Fruit fly (Drosophila melanogaster) whole organism, embryonic: ENCODE data around the gene dachs.

Experiments
- Asciz ChIP-seq: fragments of 200-800 bp; sonication (Bioruptor generic); optimal IDR thresholded peaks from 2 replicates; lab custom pipeline; 2017; ENCODE audit warnings: missing biosample characterization, mild to moderate bottlenecking, missing genetic modification characterization, missing genetic modification reagents
- Atf-2 ChIP-seq: fragments of 200-800 bp; sonication (Bioruptor generic); optimal IDR thresholded peaks from 2 replicates; lab custom pipeline; 2016; ENCODE audit warnings: missing biosample characterization, missing genetic modification characterization
- Awh ChIP-seq: fragments of 200-800 bp; sonication (Bioruptor generic); IDR thresholded peaks from 2 replicates; pipeline ENCODE4, ENCODE4 v1.3.6; 2022; ENCODE audit warnings: missing biosample characterization, missing genetic modification characterization
- Bgb ChIP-seq: fragments of 200-800 bp; sonication (Bioruptor generic); IDR thresholded peaks from 2 replicates; pipeline ENCODE4 v1.3.6; 2022; ENCODE audit warnings: missing biosample characterization, missing genetic modification characterization; ENCODE audit not compliant: partially characterized antibody
- CG11504 ChIP-seq: fragments of 200-800 bp; sonication (Bioruptor generic); optimal IDR thresholded peaks from 3 replicates; lab custom pipeline; 2019; ENCODE audit warnings: missing biosample characterization, mild to moderate bottlenecking, missing genetic modification characterization, moderate library complexity
- CG11723 ChIP-seq: fragments of 200-800 bp; sonication (Bioruptor generic); optimal IDR thresholded peaks from 2 replicates; lab custom pipeline; 2017; ENCODE audit warnings: missing biosample characterization, mild to moderate bottlenecking, missing genetic modification characterization
- CG12769 ChIP-seq: fragments of 200-800 bp; sonication (Bioruptor generic); optimal IDR thresholded peaks from 2 replicates; lab custom pipeline; 2019; ENCODE audit warnings: missing biosample characterization, mild to moderate bottlenecking, missing genetic modification characterization, moderate library complexity
- CG14860 ChIP-seq: fragments of 200-800 bp; sonication (Bioruptor generic); IDR thresholded peaks from 3 replicates; pipeline ENCODE4 v1.3.6; 2022; ENCODE audit warnings: missing biosample characterization, missing genetic modification characterization; ENCODE audit not compliant: partially characterized antibody
- CG15479 ChIP-seq: fragments of 200-800 bp; sonication (Bioruptor generic); optimal IDR thresholded peaks from 3 replicates; lab custom pipeline; 2019; ENCODE audit warnings: missing biosample characterization, mild to moderate bottlenecking, missing genetic modification characterization, moderate library complexity
- CG18011 ChIP-seq: fragments of 200-800 bp; sonication (Bioruptor generic); optimal IDR thresholded peaks from 2 replicates; lab custom pipeline; 2017; ENCODE audit warnings: missing biosample characterization, missing genetic modification characterization, mild to moderate bottlenecking, moderate library complexity, missing genotype
- CG2116 ChIP-seq: fragments of 200-800 bp; sonication (Bioruptor generic); optimal IDR thresholded peaks from 3 replicates; lab custom pipeline; 2018; ENCODE audit warnings: missing biosample characterization, mild to moderate bottlenecking, missing genetic modification characterization
- CG2199 ChIP-seq: fragments of 200-800 bp; sonication (Bioruptor generic); IDR thresholded peaks from 3 replicates; pipeline ENCODE4 v1.3.6; 2022; ENCODE audit warnings: missing biosample characterization, missing genetic modification characterization
- CG32767 ChIP-seq: fragments of 200-800 bp; sonication (Bioruptor generic); IDR thresholded peaks from 2 replicates; pipeline ENCODE4 v1.3.6; 2022; ENCODE audit warnings: missing biosample characterization, missing genetic modification characterization
- CG6854 ChIP-seq: fragments of 200-800 bp; sonication (Bioruptor generic); optimal IDR thresholded peaks from 3 replicates; lab custom pipeline; 2017; ENCODE audit warnings: missing biosample characterization, mild to moderate bottlenecking, missing genetic modification characterization
- CG7963 ChIP-seq: fragments of 200-800 bp; sonication (Bioruptor generic); IDR thresholded peaks from 3 replicates; pipeline ENCODE4 v1.3.6; 2022; ENCODE audit warnings: missing biosample characterization, missing genetic modification characterization; ENCODE audit not compliant: partially characterized antibody
- CTCF ChIP-seq: fragments of 200-800 bp; sonication (Bioruptor generic); optimal IDR thresholded peaks from 2 replicates; lab custom pipeline; 2017; ENCODE audit warnings: missing biosample characterization, mild to moderate bottlenecking, missing genetic modification characterization, moderate library complexity
- Dll ChIP-seq: fragments of 200-800 bp; sonication (Bioruptor generic); IDR thresholded peaks from 4 replicates; pipeline ENCODE4 v1.3.6; 2022; ENCODE audit warnings: missing biosample characterization, missing genetic modification characterization; ENCODE audit not compliant: partially characterized antibody
- Drgx ChIP-seq: fragments of 200-800 bp; sonication (Bioruptor generic); IDR thresholded peaks from 2 replicates; pipeline ENCODE4 v1.3.6; 2022; ENCODE audit warnings: missing biosample characterization, missing genetic modification characterization
- Elba2 ChIP-seq: fragments of 200-800 bp; sonication (Bioruptor generic); optimal IDR thresholded peaks from 3 replicates; lab custom pipeline; 2016; ENCODE audit warnings: missing biosample characterization, missing genetic modification characterization
- Hr78 ChIP-seq, 2 experiments: fragments of 200-800 bp in 1 of 2; fragments of >200 bp in 1 of 2; sonication (Bioruptor generic) in 1 of 2; optimal IDR thresholded peaks; 2 replicates each; lab custom pipeline; 2017 to 2019; ENCODE audit warnings: missing biosample characterization in 2 of 2, missing genetic modification characterization in 2 of 2, mild to moderate bottlenecking in 1 of 2, moderate library complexity in 1 of 2
- Med ChIP-seq: fragments of 200-800 bp; sonication (Bioruptor generic); peaks from one replicate; lab custom pipeline; 2016; ENCODE audit warnings: missing biosample characterization, missing genetic modification characterization, mild to moderate bottlenecking, inconsistent platforms, moderate library complexity
- Meics ChIP-seq: fragments of 200-800 bp; sonication (Bioruptor generic); optimal IDR thresholded peaks from 2 replicates; lab custom pipeline; 2017; ENCODE audit warnings: missing biosample characterization, mild to moderate bottlenecking, missing genetic modification characterization
- Vsx1 ChIP-seq: fragments of 200-800 bp; sonication (Bioruptor generic); optimal IDR thresholded peaks from 2 replicates; lab custom pipeline; 2017; ENCODE audit warnings: missing biosample characterization, mild to moderate bottlenecking, missing genetic modification characterization, missing genetic modification reagents
- Xrp1 ChIP-seq: fragments of 200-800 bp; sonication (Bioruptor generic); IDR thresholded peaks from 2 replicates; pipeline ENCODE4 v1.3.6; 2022; ENCODE audit warnings: missing biosample characterization, missing genetic modification characterization
- ac ChIP-seq: fragments of 200-800 bp; sonication (Bioruptor generic); optimal IDR thresholded peaks from 3 replicates; lab custom pipeline; 2017; ENCODE audit warnings: missing biosample characterization, mild to moderate bottlenecking, missing genetic modification characterization
- bigmax ChIP-seq: fragments of 200-800 bp; sonication (Bioruptor generic); optimal IDR thresholded peaks from 2 replicates; lab custom pipeline; 2018; ENCODE audit warnings: missing biosample characterization, mild to moderate bottlenecking, missing genetic modification characterization
- cg ChIP-seq: fragments of 200-800 bp; sonication (Bioruptor generic); optimal IDR thresholded peaks from 3 replicates; lab custom pipeline; 2019; ENCODE audit warnings: missing biosample characterization, mild to moderate bottlenecking, missing genetic modification characterization, moderate library complexity
- corto ChIP-seq: fragments of 200-800 bp; sonication (Bioruptor generic); optimal IDR thresholded peaks from 2 replicates; lab custom pipeline; 2016; ENCODE audit warnings: missing biosample characterization, mild to moderate bottlenecking, missing genetic modification characterization, moderate library complexity
- dysf ChIP-seq: fragments of 200-800 bp; sonication (Bioruptor generic); IDR thresholded peaks from 3 replicates; pipeline ENCODE4 v1.3.6; 2022; ENCODE audit warnings: missing biosample characterization, missing genetic modification characterization
- exex ChIP-seq: fragments of 200-800 bp; sonication (Bioruptor generic); optimal IDR thresholded peaks from 4 replicates; lab custom pipeline; 2018; ENCODE audit warnings: missing biosample characterization, mild to moderate bottlenecking, missing genetic modification characterization, moderate library complexity
- ham ChIP-seq: fragments of 200-800 bp; sonication (Bioruptor generic); IDR thresholded peaks from 2 replicates; pipeline ENCODE4 v1.3.6; 2022; ENCODE audit warnings: missing biosample characterization, missing genetic modification characterization
- insv ChIP-seq, 2 experiments: fragments of 200-800 bp; sonication (Bioruptor generic); optimal IDR thresholded peaks; 3 replicates each; lab custom pipeline; 2016 to 2018; ENCODE audit warnings: missing biosample characterization in 2 of 2, missing genetic modification characterization in 2 of 2
- inv ChIP-seq: fragments of 200-800 bp; sonication (Bioruptor generic); IDR thresholded peaks from 2 replicates; pipeline ENCODE4 v1.3.6; 2022; ENCODE audit warnings: missing biosample characterization, missing genetic modification characterization; ENCODE audit not compliant: partially characterized antibody
- lmd ChIP-seq: fragments of 200-800 bp; sonication (Bioruptor generic); IDR thresholded peaks from 2 replicates; pipeline ENCODE4 v1.3.6; 2022; ENCODE audit warnings: missing biosample characterization, missing genetic modification characterization
- nerfin-2 ChIP-seq: fragments of 200-800 bp; sonication (Bioruptor generic); IDR thresholded peaks from 2 replicates; pipeline ENCODE4 v1.3.6; 2022; ENCODE audit warnings: missing biosample characterization, missing genetic modification characterization; ENCODE audit not compliant: partially characterized antibody
- nmo ChIP-seq: fragments of 200-800 bp; sonication (Bioruptor generic); optimal IDR thresholded peaks from 2 replicates; lab custom pipeline; 2018; ENCODE audit warnings: missing biosample characterization, mild to moderate bottlenecking, missing genetic modification characterization, moderate library complexity
- oc ChIP-seq: fragments of 200-800 bp; sonication (Bioruptor generic); optimal IDR thresholded peaks from 2 replicates; lab custom pipeline; 2018; ENCODE audit warnings: missing biosample characterization, mild to moderate bottlenecking, missing genetic modification characterization, moderate library complexity
- sd ChIP-seq: fragments of 200-800 bp; sonication (Bioruptor generic); optimal IDR thresholded peaks from 3 replicates; lab custom pipeline; 2018; ENCODE audit warnings: missing biosample characterization, mild to moderate bottlenecking, missing genetic modification characterization, moderate library complexity
- sens ChIP-seq: fragments of 200-800 bp; sonication (Bioruptor generic); peaks from one replicate; lab custom pipeline; 2016; ENCODE audit warnings: missing biosample characterization, missing genetic modification characterization
- sna ChIP-seq: fragments of 200-800 bp; sonication (Bioruptor generic); IDR thresholded peaks from 2 replicates; pipeline ENCODE4 v1.3.6; 2022; ENCODE audit warnings: missing biosample characterization, missing genetic modification characterization; ENCODE audit not compliant: partially characterized antibody
- tna ChIP-seq: fragments of 200-800 bp; sonication (Bioruptor generic); IDR thresholded peaks from 2 replicates; pipeline ENCODE4 v1.3.6; 2022; ENCODE audit warnings: missing biosample characterization, missing genetic modification characterization; ENCODE audit not compliant: partially characterized antibody
- vnd ChIP-seq: fragments of 200-800 bp; sonication (Bioruptor generic); IDR thresholded peaks from 3 replicates; pipeline ENCODE4 v1.3.6; 2022; ENCODE audit warnings: missing biosample characterization, missing genetic modification characterization; ENCODE audit not compliant: partially characterized antibody
- wek ChIP-seq: fragments of 200-800 bp; sonication (Bioruptor generic); optimal IDR thresholded peaks from 3 replicates; lab custom pipeline; 2018; ENCODE audit warnings: missing biosample characterization, mild to moderate bottlenecking, missing genetic modification characterization, moderate library complexity

dachs gene

dm6 chr2L:8478911-8479706, 12.5 kb downstream of the dachs start (continued):
- TF ChIP-seq CG11504 (tag; lab: Kevin White, UChicago) (no peak), bigmax (GFP tag; lab: Kevin White, UChicago) (no peak), ac (GFP tag; lab: Kevin White, UChicago) (peak; percentile 0), CG6854 (GFP tag; lab: Kevin White, UChicago) (no peak), Med (GFP tag; lab: Kevin White, UChicago) (peak; percentile 70), CG2199 (GFP tag; lab: Robert Waterston, UW) (peak; percentile 72; the same call in 1 of the 3 replicates), Drgx (peak; percentile 66), cg (GFP tag; lab: Kevin White, UChicago) (peak; percentile 33), lmd (no peak), corto (GFP tag; lab: Kevin White, UChicago) (peak; percentile 54), Elba2 (GFP tag; lab: Kevin White, UChicago) (peak; percentile 34), Meics (GFP tag; lab: Kevin White, UChicago) (no peak), insv (GFP tag; optimal IDR thresholded peaks at IDR 0.05; lab: Kevin White, UChicago) (peak in 1 of 2 experiments; percentile 86), CG11723 (no peak), CG32767 (GFP tag; lab: Robert Waterston, UW) (0 out of 2 replicates have a peak, but pooled peaks have one; percentile 36)

dm6 chr2L:8480825-8481224, 14.2 kb downstream of the dachs start:
- TF ChIP-seq Vsx1 (GFP tag; lab: Kevin White, UChicago) (peak; percentile 74), Hr78 (GFP tag; optimal IDR thresholded peaks at IDR 0.05; lab: Kevin White, UChicago) (peak in 1 of 2 experiments; percentile 36), oc (tag; lab: Kevin White, UChicago) (peak; percentile 72), CG18011 (GFP tag; lab: Kevin White, UChicago) (no peak), CG7963 (no peak), Awh (GFP tag; lab: Robert Waterston, UW) (peak; percentile 42; the same call in 1 of the 2 replicates), CG12769 (tag; lab: Kevin White, UChicago) (no peak)

dm6 chr2L:8481623-8482424, 15.2 kb downstream of the dachs start, which contains the start of gene CG43796:
Gene CG43796, plus strand, starts transcription at chr2L:8482374.
- no peak for TF ChIP-seq Atf-2 (GFP tag; lab: Kevin White, UChicago)
- no peak for TF ChIP-seq dysf
- no peak for TF ChIP-seq Asciz (GFP tag; lab: Kevin White, UChicago)
- TF ChIP-seq exex (tag; lab: Kevin White, UChicago) = peak; percentile 22
- peak; percentile 68 for TF ChIP-seq Bgb
- peak; percentile 0 for TF ChIP-seq sd (tag; lab: Kevin White, UChicago)
- peak; percentile 51; the same call in 1 of the 2 replicates for TF ChIP-seq nerfin-2 (GFP tag; lab: Robert Waterston, UW)
- TF ChIP-seq inv = peak; percentile 43; the same call in 1 of the 2 replicates
- TF ChIP-seq nmo (GFP tag; lab: Kevin White, UChicago) = no peak
- TF ChIP-seq wek = no peak
- TF ChIP-seq Xrp1 = 0 out of 2 replicates have a peak, but pooled peaks have one; percentile 14
- TF ChIP-seq CTCF (GFP tag; lab: Kevin White, UChicago) = peak; percentile 26
- TF ChIP-seq ham (GFP tag; lab: Robert Waterston, UW) = no peak
- TF ChIP-seq sens = peak; percentile 81
- TF ChIP-seq Dll = peak; percentile 62; the same call in 2 of the 4 replicates
- peak; percentile 49; the same call in 1 of the 3 replicates for TF ChIP-seq vnd (GFP tag; lab: Robert Waterston, UW)
- TF ChIP-seq CG14860 (GFP tag; lab: Robert Waterston, UW) = peak; percentile 60
- peak; percentile 54 for TF ChIP-seq CG15479 (GFP tag; lab: Kevin White, UChicago)
- TF ChIP-seq CG2116 (GFP tag; lab: Kevin White, UChicago) = no peak
- 0 out of 2 replicates have a peak, but pooled peaks have one; percentile 18 for TF ChIP-seq sna
- TF ChIP-seq tna = peak; percentile 58; the same call in 1 of the 2 replicates
